Fruit fly (Drosophila melanogaster): Measurements from ENCODE around the gene Boh2.

- TF ChIP-seq Med (GFP tag), result no peak
- TF ChIP-seq CG4282 (GFP tag; optimal IDR thresholded peaks at IDR 0.05), result no peak
- TF ChIP-seq tio (GFP tag; optimal IDR thresholded peaks at IDR 0.05), result no peak
- TF ChIP-seq CG30020 (tag; optimal IDR thresholded peaks at IDR 0.05), result no peak
- no peak for TF ChIP-seq Hmx (GFP tag; optimal IDR thresholded peaks at IDR 0.05)
- no peak for TF ChIP-seq CG7357 (GFP tag; IDR thresholded peaks at IDR 0.05)
- TF ChIP-seq seq (GFP tag; IDR thresholded peaks at IDR 0.05), result no peak
- TF ChIP-seq CG18476 (GFP tag; optimal IDR thresholded peaks at IDR 0.05), result no peak
Observed at dm6 chr2L:11228909-11229574, 50.2 kb downstream of the Boh2 start.

Measured in whole organism, embryonic.